Fruit fly (Drosophila melanogaster): ENCODE measurements around the gene CG15408.

- no peak for TF ChIP-seq h (optimal IDR thresholded peaks at IDR 0.05)
- no peak for TF ChIP-seq insv (optimal IDR thresholded peaks at IDR 0.05)
These were observed 21.2 kb downstream of the CG15408 start for dm6 chr2L:3353791-3354190.
